Worm (Caenorhabditis elegans): ENCODE results near the gene npp-3.
A peak's percentile ranks its signal among the peaks of the same experiment; 100 is the strongest.

Gene npp-3

ce11 chrII:11899761-11900160 lies 25.2 kb upstream of the npp-3 start:
- TF ChIP-seq dao-5 (tag; optimal IDR thresholded peaks at IDR 0.05): no peak
- TF ChIP-seq him-1 (tag; optimal IDR thresholded peaks at IDR 0.05): no peak
- TF ChIP-seq W03F9.2 (tag; optimal IDR thresholded peaks at IDR 0.05): no peak

- TF ChIP-seq W03F9.2 (tag; optimal IDR thresholded peaks at IDR 0.05) (no peak), dao-5 (tag; optimal IDR thresholded peaks at IDR 0.05) (no peak), him-1 (tag; optimal IDR thresholded peaks at IDR 0.05) (no peak)
Measured at ce11 chrII:11893323-11893722, 18.7 kb upstream of the npp-3 start, which contains the start of gene ZK930.2. Gene ZK930.2 (minus strand): TSS chrII:11893423.

- TF ChIP-seq him-1 (tag; optimal IDR thresholded peaks at IDR 0.05) (no peak), W03F9.2 (tag; optimal IDR thresholded peaks at IDR 0.05) (no peak), dao-5 (tag; optimal IDR thresholded peaks at IDR 0.05) (no peak)
Measured at ce11 chrII:11890596-11890995, 16.0 kb upstream of the npp-3 start.

ce11 chrII:11889420-11890075 lies 15.0 kb upstream of the npp-3 start:
- TF ChIP-seq W03F9.2 (tag; optimal IDR thresholded peaks at IDR 0.05): no peak
- no peak for TF ChIP-seq dao-5 (tag; optimal IDR thresholded peaks at IDR 0.05)
- no peak for TF ChIP-seq him-1 (tag; optimal IDR thresholded peaks at IDR 0.05)

ce11 chrII:11888150-11888549 lies 13.6 kb upstream of the npp-3 start:
- TF ChIP-seq dao-5 (tag; optimal IDR thresholded peaks at IDR 0.05): no peak
- TF ChIP-seq W03F9.2 (tag; optimal IDR thresholded peaks at IDR 0.05): no peak
- no peak for TF ChIP-seq him-1 (tag; optimal IDR thresholded peaks at IDR 0.05)

- TF ChIP-seq dao-5 (tag; optimal IDR thresholded peaks at IDR 0.05) (no peak), W03F9.2 (tag; optimal IDR thresholded peaks at IDR 0.05) (no peak), him-1 (tag; optimal IDR thresholded peaks at IDR 0.05) (no peak)
Measured at ce11 chrII:11887724-11888123, 13.1 kb upstream of the npp-3 start.

ce11 chrII:11883648-11884047 lies 9.1 kb upstream of the npp-3 start, which contains the start of gene ZK930.6:
Gene ZK930.6 (plus strand): TSS chrII:11883948.
- TF ChIP-seq dao-5 (tag; optimal IDR thresholded peaks at IDR 0.05) (no peak), him-1 (tag; optimal IDR thresholded peaks at IDR 0.05) (no peak), W03F9.2 (tag; optimal IDR thresholded peaks at IDR 0.05) (no peak)

ce11 chrII:11880456-11881353 lies 6.1 kb upstream of the npp-3 start:
- TF ChIP-seq dao-5 (tag; optimal IDR thresholded peaks at IDR 0.05): no peak
- TF ChIP-seq W03F9.2 (tag; optimal IDR thresholded peaks at IDR 0.05): no peak
- TF ChIP-seq him-1 (tag; optimal IDR thresholded peaks at IDR 0.05): no peak

- TF ChIP-seq him-1 (tag; optimal IDR thresholded peaks at IDR 0.05) (no peak), dao-5 (tag; optimal IDR thresholded peaks at IDR 0.05) (no peak), W03F9.2 (tag; optimal IDR thresholded peaks at IDR 0.05) (no peak)
Measured at ce11 chrII:11879784-11880183, 5.2 kb upstream of the npp-3 start.

- no peak for TF ChIP-seq W03F9.2 (tag; optimal IDR thresholded peaks at IDR 0.05)
- TF ChIP-seq dao-5 (tag; optimal IDR thresholded peaks at IDR 0.05): no peak
- no peak for TF ChIP-seq him-1 (tag; optimal IDR thresholded peaks at IDR 0.05)
Measured at ce11 chrII:11868893-11869292, 5.7 kb downstream of the npp-3 start.

ce11 chrII:11868234-11868633 lies 6.4 kb downstream of the npp-3 start, which contains the start of gene col-84:
Gene col-84 (plus strand): TSS chrII:11868534.
- TF ChIP-seq dao-5 (tag; optimal IDR thresholded peaks at IDR 0.05) (no peak), him-1 (tag; optimal IDR thresholded peaks at IDR 0.05) (no peak), W03F9.2 (tag; optimal IDR thresholded peaks at IDR 0.05) (no peak)

ce11 chrII:11865644-11866043 lies 8.9 kb downstream of the npp-3 start, which contains the start of gene K12D12.4:
Gene K12D12.4 (minus strand): TSS chrII:11865744.
- TF ChIP-seq him-1 (tag; optimal IDR thresholded peaks at IDR 0.05) (no peak), W03F9.2 (tag; optimal IDR thresholded peaks at IDR 0.05) (no peak), dao-5 (tag; optimal IDR thresholded peaks at IDR 0.05) (no peak)

ce11 chrII:11860623-11861079 lies 13.9 kb downstream of the npp-3 start, which contains the start of gene K12D12.5:
Gene K12D12.5 (plus strand): TSS chrII:11861029.
- no peak for TF ChIP-seq him-1 (tag; optimal IDR thresholded peaks at IDR 0.05)
- TF ChIP-seq W03F9.2 (tag; optimal IDR thresholded peaks at IDR 0.05): peak; percentile 25

- TF ChIP-seq dao-5 (tag; optimal IDR thresholded peaks at IDR 0.05) (no peak), W03F9.2 (tag; optimal IDR thresholded peaks at IDR 0.05) (no peak), him-1 (tag; optimal IDR thresholded peaks at IDR 0.05) (no peak)
Measured at ce11 chrII:11859833-11860232, 14.8 kb downstream of the npp-3 start.

All from whole organism, L4/young adult.